Worm (Caenorhabditis elegans) whole organism, L4 larva: ENCODE measurements around the gene srxa-15.

Experiments
- F10B5.3 ChIP-seq: sonication (generic microtip); optimal IDR thresholded peaks from 2 replicates; lab custom pipeline; 2016; ENCODE audit warnings: mild to moderate bottlenecking, missing genetic modification characterization, missing compliant biosample characterization
- Y105C5A.15 ChIP-seq: fragments of 200-800 bp; sonication (Bioruptor generic); IDR thresholded peaks from 2 replicates; pipeline ENCODE4 v1.3.6; 2022; ENCODE audit warnings: missing genetic modification characterization, missing compliant biosample characterization
- Y48G9A.11 ChIP-seq: fragments of 200-800 bp; sonication (Bioruptor generic); IDR thresholded peaks from 2 replicates; pipeline ENCODE4 v1.3.6; 2022; ENCODE audit warnings: missing genetic modification reagents, missing genetic modification characterization, missing compliant biosample characterization
- Y5F2A.4 ChIP-seq: fragments of 200-800 bp; sonication (Bioruptor generic); optimal IDR thresholded peaks from 2 replicates; lab custom pipeline; 2018; ENCODE audit warnings: mild to moderate bottlenecking, missing genetic modification characterization, missing compliant biosample characterization
- aly-2 ChIP-seq: sonication (generic microtip); optimal IDR thresholded peaks from 2 replicates; lab custom pipeline; 2018; ENCODE audit warnings: missing biosample characterization, missing genetic modification characterization
- ama-1 ChIP-seq: fragments of 150-350 bp; optimal IDR thresholded peaks from 2 replicates; lab custom pipeline; 2014; ENCODE audit warnings: inconsistent platforms, mixed read lengths
- attf-4 ChIP-seq: sonication (generic microtip); optimal IDR thresholded peaks from 3 replicates; lab custom pipeline; 2017; ENCODE audit warnings: missing biosample characterization, missing genetic modification characterization
- ceh-28 ChIP-seq: fragments of 150-350 bp; optimal IDR thresholded peaks from 2 replicates; lab custom pipeline; 2014; ENCODE audit warnings: missing biosample characterization, missing genetic modification reagents, missing genetic modification characterization
- ceh-44 ChIP-seq: fragments of 200-800 bp; sonication (Bioruptor generic); IDR thresholded peaks from 2 replicates; pipeline ENCODE4 v1.3.6; 2022; ENCODE audit warnings: missing genetic modification reagents, missing genetic modification characterization, missing compliant biosample characterization
- ces-1 ChIP-seq: fragments of 150-350 bp; sonication (generic microtip); optimal IDR thresholded peaks from 4 replicates; lab custom pipeline; 2014; ENCODE audit warnings: missing biosample characterization, missing genetic modification reagents, missing genetic modification characterization
- cey-2 ChIP-seq: sonication (generic microtip); optimal IDR thresholded peaks from 3 replicates; lab custom pipeline; 2017; ENCODE audit warnings: missing genetic modification characterization, mild to moderate bottlenecking, missing compliant biosample characterization, antibody characterized with exemption, borderline replicate concordance; ENCODE audit not compliant: insufficient read depth
- ctbp-1 ChIP-seq: fragments of 200-800 bp; sonication (Bioruptor generic); IDR thresholded peaks from 2 replicates; pipeline ENCODE4 v1.3.6; 2022; ENCODE audit warnings: missing genetic modification reagents, missing genetic modification characterization, missing compliant biosample characterization
- duxl-1 ChIP-seq: sonication (generic microtip); optimal IDR thresholded peaks from 2 replicates; lab custom pipeline; 2016; ENCODE audit warnings: mild to moderate bottlenecking, missing genetic modification characterization, moderate library complexity, missing compliant biosample characterization; ENCODE audit not compliant: poor library complexity
- dve-1 ChIP-seq: sonication (generic microtip); optimal IDR thresholded peaks from 2 replicates; lab custom pipeline; 2017; ENCODE audit warnings: antibody characterized with exemption, mild to moderate bottlenecking, missing genetic modification characterization, missing compliant biosample characterization; ENCODE audit not compliant: insufficient read depth
- fkh-10 ChIP-seq: fragments of 150-350 bp; optimal IDR thresholded peaks from 2 replicates; lab custom pipeline; 2014; ENCODE audit warnings: missing biosample characterization, missing genetic modification reagents, missing genetic modification characterization
- hlh-30 ChIP-seq: sonication (generic microtip); optimal IDR thresholded peaks from 2 replicates; lab custom pipeline; 2017; ENCODE audit warnings: antibody characterized with exemption, mild to moderate bottlenecking, missing genetic modification characterization, missing compliant biosample characterization; ENCODE audit not compliant: insufficient read depth
- jun-1 ChIP-seq: fragments of 150-350 bp; optimal IDR thresholded peaks from 2 replicates; lab custom pipeline; 2014; ENCODE audit warnings: missing biosample characterization, missing genetic modification reagents, missing genetic modification characterization
- lin-1 ChIP-seq: fragments of 200-800 bp; sonication (Bioruptor generic); IDR thresholded peaks from 2 replicates; pipeline ENCODE4 v1.3.6; 2022; ENCODE audit warnings: missing genetic modification reagents, missing genetic modification characterization, missing compliant biosample characterization
- lin-15B ChIP-seq: fragments of 150-350 bp; sonication (generic microtip); optimal IDR thresholded peaks from 3 replicates; lab custom pipeline; 2014; ENCODE audit warnings: missing biosample characterization, missing genetic modification characterization
- madf-9 ChIP-seq: fragments of 200-800 bp; sonication (Bioruptor generic); conservative IDR thresholded peaks from 2 replicates; pipeline ENCODE4 v1.3.6; 2022; ENCODE audit warnings: missing genetic modification reagents, missing genetic modification characterization, missing compliant biosample characterization
- mdl-1 ChIP-seq, 2 experiments: fragments of 150-350 bp in 1 of 2; sonication (generic microtip) in 1 of 2; optimal IDR thresholded peaks; 2 replicates each; lab custom pipeline; 2014 to 2017; ENCODE audit warnings: missing biosample characterization in 2 of 2, missing genetic modification characterization in 2 of 2
- mes-2 ChIP-seq: sonication (generic microtip); optimal IDR thresholded peaks from 2 replicates; lab custom pipeline; 2016; ENCODE audit warnings: missing genotype, mild to moderate bottlenecking, missing genetic modification characterization, missing compliant biosample characterization; ENCODE audit not compliant: poor library complexity, severe bottlenecking
- nhr-10 ChIP-seq: fragments of 150-350 bp; optimal IDR thresholded peaks from 2 replicates; lab custom pipeline; 2014; ENCODE audit warnings: missing biosample characterization, missing genetic modification characterization
- nhr-11 ChIP-seq: fragments of 150-350 bp; optimal IDR thresholded peaks from 2 replicates; lab custom pipeline; 2014; ENCODE audit warnings: missing biosample characterization, missing genetic modification characterization
- nhr-28 ChIP-seq: fragments of 150-350 bp; optimal IDR thresholded peaks from 2 replicates; lab custom pipeline; 2014; ENCODE audit warnings: missing biosample characterization, missing genetic modification characterization
- nhr-48 ChIP-seq: sonication (generic microtip); optimal IDR thresholded peaks from 2 replicates; lab custom pipeline; 2016; ENCODE audit warnings: mild to moderate bottlenecking, missing genetic modification characterization, missing compliant biosample characterization
- nhr-6 ChIP-seq: fragments of 150-350 bp; optimal IDR thresholded peaks from 2 replicates; lab custom pipeline; 2014; ENCODE audit warnings: missing biosample characterization, missing genetic modification characterization
- nhr-77 ChIP-seq: fragments of 150-350 bp; optimal IDR thresholded peaks from 2 replicates; lab custom pipeline; 2014; ENCODE audit warnings: missing biosample characterization, missing genetic modification characterization
- sdz-12 ChIP-seq: fragments of 200-800 bp; sonication (Bioruptor generic); optimal IDR thresholded peaks from 2 replicates; lab custom pipeline; 2018; ENCODE audit warnings: mild to moderate bottlenecking, missing genetic modification characterization, missing compliant biosample characterization
- snpc-1.2 ChIP-seq: fragments of 200-800 bp; sonication (Bioruptor generic); IDR thresholded peaks from 2 replicates; pipeline ENCODE4 v1.3.6; 2022; ENCODE audit warnings: missing genetic modification reagents, missing genetic modification characterization, missing compliant biosample characterization
- unc-39 ChIP-seq: sonication (generic microtip); optimal IDR thresholded peaks from 2 replicates; lab custom pipeline; 2017; ENCODE audit warnings: missing biosample characterization, missing genetic modification characterization
- zag-1 ChIP-seq: fragments of 150-350 bp; optimal IDR thresholded peaks from 2 replicates; lab custom pipeline; 2014; ENCODE audit warnings: missing biosample characterization, missing genetic modification characterization
- zfp-3 ChIP-seq: fragments of 200-800 bp; sonication (Bioruptor generic); conservative IDR thresholded peaks from 2 replicates; pipeline ENCODE4 v1.3.6; 2022; ENCODE audit warnings: missing genetic modification reagents, missing genetic modification characterization, missing compliant biosample characterization
- ztf-7 ChIP-seq: fragments of 150-350 bp; optimal IDR thresholded peaks from 2 replicates; lab custom pipeline; 2014; ENCODE audit warnings: missing biosample characterization, missing genetic modification characterization

The srxa-15 gene

DNA sequence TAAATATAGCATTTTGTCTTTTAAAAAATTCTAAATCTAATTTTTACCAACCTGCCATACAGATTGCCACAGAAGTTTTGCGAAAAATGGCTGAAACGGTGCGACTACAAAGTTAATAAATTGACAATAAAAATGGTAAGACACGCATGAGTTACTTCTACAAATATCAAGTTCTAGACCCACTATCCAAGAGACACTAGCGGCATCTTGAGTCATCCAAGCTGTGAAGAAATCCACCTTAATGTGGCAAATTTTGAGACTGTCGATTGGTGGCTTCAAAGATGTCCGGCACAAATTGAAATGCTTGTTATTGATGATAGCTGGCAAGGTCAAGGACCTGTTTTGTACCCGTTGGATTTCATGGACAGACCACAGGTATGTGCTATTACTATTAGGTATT, 7.7 kb upstream of the srxa-15 start, which contains the start of gene F46B3.16:
TSS of gene F46B3.16 (plus strand) at position 301 of the 400 bp plus-strand sequence.
- TF ChIP-seq attf-4 (tag; lab: Kevin White, UChicago): no peak
- no peak for TF ChIP-seq ceh-28 (tag; lab: Kevin White, UChicago)
- TF ChIP-seq lin-15B (tag; lab: Kevin White, UChicago): no peak
- TF ChIP-seq jun-1 (tag; lab: Kevin White, UChicago): no peak
- TF ChIP-seq dve-1 (tag; lab: Kevin White, UChicago): no peak
- no peak for TF ChIP-seq snpc-1.2 (GFP tag; lab: Robert Waterston, UW)
- TF ChIP-seq, all 104 proteins: peak for 0

ce11 chrV:20636855-20637254, 5.1 kb upstream of the srxa-15 start, which contains the start of gene ttr-13:
Gene ttr-13, minus strand, starts transcription at chrV:20636955.
- no peak for TF ChIP-seq Y48G9A.11 (GFP tag; lab: Robert Waterston, UW)
- TF ChIP-seq, all 104 proteins: peak for 0

ce11 chrV:20638344-20638743, 3.7 kb upstream of the srxa-15 start, which contains the start of gene Y44A6B.3:
Gene Y44A6B.3, minus strand, starts transcription at chrV:20638444.
- TF ChIP-seq nhr-10 (tag; lab: Kevin White, UChicago) (no peak), ama-1 (no peak), unc-39 (no peak)

DNA sequence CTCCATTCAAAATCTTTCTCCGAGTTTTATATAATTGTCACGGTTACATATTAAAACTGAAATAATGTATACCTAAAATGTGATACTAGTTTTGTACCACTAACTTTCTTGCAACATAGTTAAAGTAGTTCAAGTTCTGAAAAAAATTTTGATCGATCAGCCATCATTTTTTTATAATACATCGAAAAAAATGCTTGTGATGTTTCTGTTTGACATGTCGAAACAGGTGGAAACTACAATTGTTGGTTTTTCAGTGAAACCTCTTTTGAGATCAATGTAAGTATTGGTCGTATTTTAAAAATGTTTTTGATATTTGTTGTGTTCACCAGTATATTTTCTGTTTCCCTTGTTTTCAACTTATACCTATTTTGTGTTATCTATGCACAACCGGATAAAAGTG, 2.7 kb upstream of the srxa-15 start, which contains the start of gene srxa-14:
TSS of gene srxa-14 (plus strand) at position 301 of the 400 bp plus-strand sequence.
- no peak for TF ChIP-seq nhr-48 (tag; lab: Kevin White, UChicago)
- no peak for TF ChIP-seq F10B5.3
- no peak for TF ChIP-seq unc-39
- TF ChIP-seq ctbp-1: no peak
- TF ChIP-seq nhr-6 (tag; lab: Kevin White, UChicago): no peak
- TF ChIP-seq nhr-10 (tag; lab: Kevin White, UChicago): no peak
- TF ChIP-seq fkh-10: no peak
- TF ChIP-seq nhr-11 (tag; lab: Kevin White, UChicago): no peak
- TF ChIP-seq mdl-1 (tag; optimal IDR thresholded peaks at IDR 0.05; lab: Kevin White, UChicago): no peak
- TF ChIP-seq duxl-1 (tag; lab: Kevin White, UChicago): no peak
- TF ChIP-seq sdz-12: no peak
- TF ChIP-seq aly-2: no peak
- no peak for TF ChIP-seq Y5F2A.4
- no peak for TF ChIP-seq dve-1 (tag; lab: Kevin White, UChicago)
- TF ChIP-seq ces-1 (GFP tag; lab: Kevin White, UChicago): no peak
- no peak for TF ChIP-seq lin-1 (GFP tag; lab: Robert Waterston, UW)
- TF ChIP-seq hlh-30 (tag; lab: Kevin White, UChicago): no peak
- TF ChIP-seq Y105C5A.15 (GFP tag; lab: Robert Waterston, UW): no peak
- no peak for TF ChIP-seq nhr-77 (tag; lab: Kevin White, UChicago)

- no peak for TF ChIP-seq nhr-28
- no peak for TF ChIP-seq ztf-7
- TF ChIP-seq dve-1 (tag; lab: Kevin White, UChicago): no peak
- no peak for TF ChIP-seq zag-1
- TF ChIP-seq ceh-44: no peak
- TF ChIP-seq madf-9 (GFP tag; lab: Robert Waterston, UW): no peak
- TF ChIP-seq Y48G9A.11 (GFP tag; lab: Robert Waterston, UW): no peak
- TF ChIP-seq mes-2 (tag; lab: Kevin White, UChicago): no peak
- no peak for TF ChIP-seq cey-2 (tag; lab: Kevin White, UChicago)
- TF ChIP-seq zfp-3 (GFP tag; lab: Robert Waterston, UW): no peak
These were observed 3.5 kb downstream of the srxa-15 start for ce11 chrV:20645479-20645878.
